Fruit fly (Drosophila melanogaster): ENCODE results near the gene CG31800.

- TF ChIP-seq CG8478 (optimal IDR thresholded peaks at IDR 0.05) (no peak), usp (GFP tag; optimal IDR thresholded peaks at IDR 0.05) (no peak)
Measured at dm6 chr2L:19002959-19003371, 31.4 kb downstream of the CG31800 start, which contains the start of gene CG31793.
